Worm (Caenorhabditis elegans): ENCODE measurements around the gene F26D2.10.

- no peak for TF ChIP-seq nhr-12 (tag; optimal IDR thresholded peaks at IDR 0.05)
- TF ChIP-seq ztf-11 (tag; optimal IDR thresholded peaks at IDR 0.05): no peak
- no peak for TF ChIP-seq snpc-4 (tag; optimal IDR thresholded peaks at IDR 0.05)
- no peak for TF ChIP-seq unc-62 (GFP tag; optimal IDR thresholded peaks at IDR 0.05)
- no peak for TF ChIP-seq nhr-2 (tag; optimal IDR thresholded peaks at IDR 0.05)
- TF ChIP-seq lsy-2 (tag; optimal IDR thresholded peaks at IDR 0.05): no peak
- TF ChIP-seq nhr-237 (tag; optimal IDR thresholded peaks at IDR 0.05): no peak
These were observed 9.6 kb downstream of the F26D2.10 start, which contains the start of gene F26D2.16 for ce11 chrV:16419769-16420168.
